Fruit fly (Drosophila melanogaster) whole organism, prepupa: ENCODE results near the gene drn.

ENCODE experiments used
- CG10669 ChIP-seq: fragments of 200-800 bp; sonication (Bioruptor generic); optimal IDR thresholded peaks from 3 replicates; lab custom pipeline; 2018; ENCODE audit warnings: missing biosample characterization, mild to moderate bottlenecking, missing genetic modification characterization, moderate library complexity
- CG11902 ChIP-seq: fragments of 200-800 bp; sonication (Bioruptor generic); optimal IDR thresholded peaks from 3 replicates; lab custom pipeline; 2016; ENCODE audit warnings: missing biosample characterization, missing genetic modification characterization
- CG15336 ChIP-seq: fragments of 200-800 bp; sonication (Bioruptor generic); IDR thresholded peaks from 2 replicates; pipeline ENCODE4 v1.3.6; 2022; ENCODE audit warnings: missing biosample characterization, missing genetic modification characterization
- CG31627 ChIP-seq: fragments of 200-800 bp; sonication (Bioruptor generic); optimal IDR thresholded peaks from 3 replicates; lab custom pipeline; 2016; ENCODE audit warnings: missing biosample characterization, missing genetic modification characterization
- CG32006 ChIP-seq: fragments of 200-800 bp; sonication (Bioruptor generic); optimal IDR thresholded peaks from 3 replicates; lab custom pipeline; 2017; ENCODE audit warnings: missing biosample characterization, mild to moderate bottlenecking, missing genetic modification characterization
- CG3919 ChIP-seq: fragments of 200-800 bp; sonication (Bioruptor generic); optimal IDR thresholded peaks from 3 replicates; lab custom pipeline; 2016; ENCODE audit warnings: missing biosample characterization, missing genetic modification characterization
- CG6276 ChIP-seq: fragments of 200-800 bp; sonication (Bioruptor generic); optimal IDR thresholded peaks from 2 replicates; lab custom pipeline; 2017; ENCODE audit warnings: missing biosample characterization, mild to moderate bottlenecking, missing genetic modification characterization
- CG6792 ChIP-seq: fragments of 200-800 bp; sonication (Bioruptor generic); optimal IDR thresholded peaks from 3 replicates; lab custom pipeline; 2016; ENCODE audit warnings: missing biosample characterization, missing genetic modification characterization
- CG6808 ChIP-seq: fragments of 200-800 bp; sonication (Bioruptor generic); optimal IDR thresholded peaks from 3 replicates; lab custom pipeline; 2017; ENCODE audit warnings: missing biosample characterization, missing genetic modification characterization, mild to moderate bottlenecking, moderate library complexity, missing genetic modification reagents
- CG6854 ChIP-seq: fragments of 200-800 bp; sonication (Bioruptor generic); optimal IDR thresholded peaks from 2 replicates; lab custom pipeline; 2017; ENCODE audit warnings: missing biosample characterization, mild to moderate bottlenecking, missing genetic modification characterization
- CG8119 ChIP-seq: fragments of 200-800 bp; sonication (Bioruptor generic); IDR thresholded peaks from 3 replicates; pipeline ENCODE4 v1.3.6; 2022; ENCODE audit warnings: missing biosample characterization, missing genetic modification characterization
- Eip78C ChIP-seq: fragments of 200-800 bp; sonication (Bioruptor generic); peaks from one replicate; lab custom pipeline; 2016; ENCODE audit warnings: missing biosample characterization, missing genetic modification characterization
- Eip93F ChIP-seq: fragments of 200-800 bp; sonication (Bioruptor generic); optimal IDR thresholded peaks from 2 replicates; lab custom pipeline; 2016; ENCODE audit warnings: missing biosample characterization, mild to moderate bottlenecking, missing genetic modification characterization
- Hr38 ChIP-seq: sonication (Bioruptor generic); optimal IDR thresholded peaks from 2 replicates; lab custom pipeline; 2016; ENCODE audit warnings: missing biosample characterization, missing genetic modification characterization
- Hr39 ChIP-seq: fragments of 200-800 bp; sonication (Bioruptor generic); optimal IDR thresholded peaks from 2 replicates; lab custom pipeline; 2016; ENCODE audit warnings: missing biosample characterization, missing genetic modification characterization
- Hr4 ChIP-seq: fragments of 200-800 bp; sonication (Bioruptor generic); optimal IDR thresholded peaks from 3 replicates; lab custom pipeline; 2016; ENCODE audit warnings: missing biosample characterization, missing genetic modification characterization
- Lpt ChIP-seq: fragments of 200-800 bp; sonication (Bioruptor generic); optimal IDR thresholded peaks from 3 replicates; lab custom pipeline; 2016; ENCODE audit warnings: missing biosample characterization, missing genetic modification characterization
- Met ChIP-seq: fragments of 200-800 bp; sonication (Bioruptor generic); optimal IDR thresholded peaks from 3 replicates; lab custom pipeline; 2016; ENCODE audit warnings: missing biosample characterization, missing genetic modification characterization
- acj6 ChIP-seq: fragments of 200-800 bp; sonication (Bioruptor generic); optimal IDR thresholded peaks from 3 replicates; lab custom pipeline; 2016; ENCODE audit warnings: missing biosample characterization, missing genetic modification characterization
- cyc ChIP-seq: fragments of 200-800 bp; sonication (Bioruptor generic); optimal IDR thresholded peaks from 3 replicates; lab custom pipeline; 2016; ENCODE audit warnings: missing biosample characterization, missing genetic modification characterization
- fd85E ChIP-seq: fragments of 200-800 bp; sonication (Bioruptor generic); optimal IDR thresholded peaks from 3 replicates; lab custom pipeline; 2016; ENCODE audit warnings: missing biosample characterization, missing genetic modification characterization
- fkh ChIP-seq: fragments of 200-800 bp; sonication (Bioruptor generic); optimal IDR thresholded peaks from 3 replicates; lab custom pipeline; 2017; ENCODE audit warnings: missing biosample characterization, mild to moderate bottlenecking, missing genetic modification characterization, moderate library complexity
- net ChIP-seq: fragments of 200-800 bp; sonication (Bioruptor generic); optimal IDR thresholded peaks from 3 replicates; lab custom pipeline; 2016; ENCODE audit warnings: missing biosample characterization, missing genetic modification characterization
- salr ChIP-seq, 2 experiments: fragments of 200-800 bp; sonication (Bioruptor generic); optimal IDR thresholded peaks; 3 replicates each; lab custom pipeline; 2016 to 2018; ENCODE audit warnings: missing biosample characterization in 2 of 2, missing genetic modification characterization in 2 of 2, mild to moderate bottlenecking in 1 of 2
- ss ChIP-seq, 2 experiments: fragments of 200-800 bp; sonication (Bioruptor generic); optimal IDR thresholded peaks; 2 replicates in 1 of 2; 3 replicates in 1 of 2; lab custom pipeline; 2017 to 2018; ENCODE audit warnings: mild to moderate bottlenecking in 2 of 2, missing biosample characterization in 2 of 2, missing genetic modification characterization in 2 of 2, moderate library complexity in 1 of 2
- svp ChIP-seq: fragments of 200-800 bp; sonication (Bioruptor generic); peaks from one replicate; lab custom pipeline; 2016; ENCODE audit warnings: missing biosample characterization, missing genetic modification characterization
- topi ChIP-seq: fragments of 200-800 bp; sonication (Bioruptor generic); optimal IDR thresholded peaks from 3 replicates; lab custom pipeline; 2016; ENCODE audit warnings: missing biosample characterization, missing genetic modification characterization
- vri ChIP-seq: fragments of 200-800 bp; sonication (Bioruptor generic); optimal IDR thresholded peaks from 3 replicates; lab custom pipeline; 2016; ENCODE audit warnings: missing biosample characterization, mild to moderate bottlenecking, missing genetic modification characterization

Gene drn

DNA sequence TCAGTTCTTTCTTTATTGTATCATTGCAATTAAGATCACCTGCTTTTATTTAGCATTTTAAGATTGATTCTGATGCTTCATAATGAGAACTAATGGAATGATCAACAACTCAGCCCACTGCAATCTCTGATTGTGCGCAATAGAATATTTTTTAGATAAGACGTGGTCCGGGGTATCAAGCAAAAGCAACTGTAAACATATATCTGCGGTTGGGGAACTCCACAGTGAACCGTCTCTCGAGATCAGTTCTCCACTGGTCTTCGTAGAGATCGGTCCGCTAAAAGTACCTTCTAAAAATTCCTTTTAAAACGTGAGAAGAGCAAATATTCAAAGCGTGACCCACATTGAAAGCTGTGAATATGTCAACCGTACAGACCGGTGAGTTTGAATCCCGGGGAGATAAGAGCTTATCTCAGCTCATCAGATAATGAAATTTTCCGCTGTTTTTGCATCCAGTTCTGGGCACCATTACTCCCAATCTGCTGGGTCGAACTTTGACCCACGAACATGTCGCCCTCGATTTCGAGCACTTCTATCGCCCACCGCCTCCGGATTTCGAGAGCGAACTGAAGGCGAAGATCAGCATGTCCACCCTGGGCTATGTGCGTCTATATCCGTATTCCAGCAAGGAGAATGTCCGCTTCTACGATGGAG is 23.2 kb downstream of the drn start, which contains the start of gene CG18473:
TSS of gene CG18473 (plus strand) at position 240 of the 654 bp plus-strand sequence.
- TF ChIP-seq svp (GFP tag; lab: Kevin White, UChicago), result peak; percentile 93
- no peak for TF ChIP-seq Lpt
- peak; percentile 65 for TF ChIP-seq Eip78C (GFP tag; lab: Kevin White, UChicago)
- peak; percentile 10 for TF ChIP-seq fkh (GFP tag; lab: Kevin White, UChicago)
- no peak for TF ChIP-seq CG10669 (GFP tag; lab: Kevin White, UChicago)

DNA sequence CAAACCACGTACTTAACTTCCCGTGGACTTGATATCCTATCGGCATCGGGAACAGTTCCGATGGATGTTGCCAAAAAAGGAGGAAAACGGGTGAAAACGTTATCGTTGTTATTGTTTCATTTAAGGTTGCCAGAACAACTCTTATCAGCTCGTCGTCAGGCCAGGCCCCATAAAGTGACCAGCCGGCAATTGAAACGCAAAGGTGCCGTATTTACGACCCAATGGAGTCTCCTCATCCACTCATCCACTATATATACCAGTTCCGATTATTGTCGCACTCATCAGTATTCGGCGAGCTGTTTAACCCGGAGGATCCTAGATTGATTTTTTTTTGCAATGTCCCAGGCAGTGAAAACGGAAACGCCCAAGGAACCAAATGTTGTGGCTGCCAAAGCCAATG is 25.1 kb downstream of the drn start, which contains the start of gene Srr:
TSS of gene Srr (plus strand) at position 278 of the 400 bp plus-strand sequence.
- TF ChIP-seq CG15336 (GFP tag; lab: Robert Waterston, UW), result no peak
- TF ChIP-seq svp (GFP tag; lab: Kevin White, UChicago), result peak; percentile 94

DNA sequence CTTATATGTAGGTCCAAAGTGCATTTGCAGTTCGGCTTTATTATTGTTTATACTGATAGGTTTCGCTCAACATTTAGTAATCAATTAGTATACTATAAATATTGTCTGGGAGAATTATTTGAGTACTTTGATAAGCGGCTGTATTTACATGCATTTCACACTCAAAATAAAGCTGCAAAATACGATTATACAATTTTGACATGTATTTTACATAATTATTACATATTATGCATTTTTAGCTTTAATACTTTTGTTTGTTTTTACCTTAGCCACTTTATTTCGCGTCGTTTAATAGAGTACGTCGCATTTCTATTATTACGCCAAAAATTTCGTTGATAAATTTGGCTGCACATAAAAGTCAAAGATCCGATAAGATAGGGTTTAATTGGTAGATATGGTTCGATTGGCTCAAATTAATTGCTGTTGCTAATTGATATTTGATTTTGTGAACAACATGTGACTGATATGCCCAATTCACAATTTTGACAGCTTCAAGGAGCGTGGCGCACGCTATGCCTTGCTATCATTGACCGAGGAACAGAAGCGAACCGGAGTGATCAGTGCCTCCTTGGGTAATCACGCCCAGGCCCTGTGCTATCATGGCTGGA is 26.0 kb downstream of the drn start:
- peak; percentile 2 for TF ChIP-seq CG6808 (GFP tag; lab: Kevin White, UChicago)
- peak; percentile 39 for TF ChIP-seq Eip78C (GFP tag; lab: Kevin White, UChicago)
- TF ChIP-seq CG6854 (GFP tag; lab: Kevin White, UChicago), result no peak
- TF ChIP-seq vri (GFP tag; lab: Kevin White, UChicago), result peak; percentile 76
- peak; percentile 32 for TF ChIP-seq Eip93F (GFP tag; lab: Kevin White, UChicago)

DNA sequence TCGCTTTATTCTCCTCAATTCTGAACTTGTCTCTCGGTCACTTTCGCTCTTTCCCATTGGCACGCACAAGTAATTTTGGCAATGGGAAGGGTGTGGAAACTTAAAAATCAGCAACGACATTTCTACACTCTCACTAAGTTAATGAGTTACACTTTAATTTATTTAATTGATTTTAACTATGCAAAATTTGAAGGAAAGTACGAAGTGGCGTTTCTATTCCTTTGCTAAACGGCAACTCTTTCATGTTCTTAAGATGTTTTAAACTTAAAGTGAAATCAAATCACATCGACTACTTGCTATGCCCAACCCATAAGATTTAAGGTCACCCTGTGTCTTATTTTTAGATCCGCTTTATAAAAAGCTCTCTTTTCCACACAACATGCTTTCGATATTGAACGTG is 30.4 kb downstream of the drn start:
- TF ChIP-seq fd85E (GFP tag; lab: Kevin White, UChicago) (no peak), CG6276 (GFP tag; lab: Kevin White, UChicago) (peak; percentile 36), CG6792 (GFP tag; lab: Kevin White, UChicago) (no peak), Hr4 (peak; percentile 50), topi (GFP tag; lab: Kevin White, UChicago) (peak; percentile 7), CG15336 (GFP tag; lab: Robert Waterston, UW) (peak; percentile 53; the same call in 1 of the 2 replicates), vri (GFP tag; lab: Kevin White, UChicago) (no peak), Met (GFP tag; lab: Kevin White, UChicago) (peak; percentile 30), CG32006 (no peak), CG11902 (no peak), CG31627 (GFP tag; lab: Kevin White, UChicago) (peak; percentile 13), CG6854 (GFP tag; lab: Kevin White, UChicago) (no peak), cyc (GFP tag; lab: Kevin White, UChicago) (peak; percentile 21), CG8119 (GFP tag; lab: Robert Waterston, UW) (peak; percentile 58; the same call in 2 of the 3 replicates), Eip78C (GFP tag; lab: Kevin White, UChicago) (peak; percentile 71), ss (GFP tag; optimal IDR thresholded peaks at IDR 0.05; lab: Kevin White, UChicago) (no peak), CG3919 (GFP tag; lab: Kevin White, UChicago) (peak; percentile 5), Hr39 (GFP tag; lab: Kevin White, UChicago) (peak; percentile 29), acj6 (GFP tag; lab: Kevin White, UChicago) (no peak), net (GFP tag; lab: Kevin White, UChicago) (peak; percentile 11)

DNA sequence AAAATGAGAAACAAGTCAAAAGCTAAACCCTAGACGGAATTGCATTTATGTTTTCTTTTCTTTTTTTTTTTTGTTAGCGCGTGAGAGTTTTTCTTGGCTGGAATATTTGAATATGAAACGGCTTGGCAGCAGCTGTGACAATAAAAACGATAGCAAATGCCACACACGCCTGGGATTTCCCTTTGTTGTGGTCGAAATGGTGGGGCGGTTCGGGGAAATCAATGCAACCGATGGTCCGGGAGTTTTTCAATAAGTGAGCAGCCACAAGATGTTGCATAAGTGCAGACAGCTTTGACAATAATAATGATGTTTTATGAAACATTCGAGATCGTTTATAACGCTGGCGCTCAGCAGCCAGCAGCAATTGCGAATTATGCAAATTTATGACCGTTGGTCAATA is 36.8 kb downstream of the drn start:
- TF ChIP-seq Hr38 (GFP tag; lab: Kevin White, UChicago), result no peak
- TF ChIP-seq salr (GFP tag; optimal IDR thresholded peaks at IDR 0.05; lab: Kevin White, UChicago), result no peak
